Fruit fly (Drosophila melanogaster) whole organism, embryonic: Measurements from ENCODE around the gene CG6923.

Experiments
- CG10565 ChIP-seq: fragments of 200-800 bp; sonication (Bioruptor generic); optimal IDR thresholded peaks from 3 replicates; lab custom pipeline; 2016; ENCODE audit warnings: missing biosample characterization, mild to moderate bottlenecking, missing genetic modification characterization
- CG11085 ChIP-seq: fragments of 200-800 bp; sonication (Bioruptor generic); IDR thresholded peaks from 2 replicates; pipeline ENCODE4 v1.3.6; 2022; ENCODE audit warnings: missing biosample characterization, missing genetic modification characterization
- CG13287 ChIP-seq: fragments of 200-800 bp; sonication (Bioruptor generic); IDR thresholded peaks from 2 replicates; pipeline ENCODE4 v1.3.6; 2022; ENCODE audit warnings: missing biosample characterization, missing genetic modification characterization; ENCODE audit not compliant: partially characterized antibody
- CG13624 ChIP-seq: fragments of 200-800 bp; sonication (Bioruptor generic); optimal IDR thresholded peaks from 2 replicates; lab custom pipeline; 2016; ENCODE audit warnings: missing biosample characterization, missing genetic modification characterization
- CG15514 ChIP-seq: fragments of 200-800 bp; sonication (Bioruptor generic); optimal IDR thresholded peaks from 3 replicates; lab custom pipeline; 2017; ENCODE audit warnings: missing biosample characterization, missing genetic modification characterization, mild to moderate bottlenecking, moderate library complexity, missing genetic modification reagents
- CG18476 ChIP-seq: fragments of 200-800 bp; sonication (Bioruptor generic); optimal IDR thresholded peaks from 2 replicates; lab custom pipeline; 2016; ENCODE audit warnings: missing biosample characterization, mild to moderate bottlenecking, missing genetic modification characterization
- CG2116 ChIP-seq: fragments of 200-800 bp; sonication (Bioruptor generic); optimal IDR thresholded peaks from 3 replicates; lab custom pipeline; 2018; ENCODE audit warnings: missing biosample characterization, mild to moderate bottlenecking, missing genetic modification characterization
- CG3065 ChIP-seq: fragments of 200-800 bp; sonication (Bioruptor generic); optimal IDR thresholded peaks from 2 replicates; lab custom pipeline; 2016; ENCODE audit warnings: missing biosample characterization, missing genetic modification characterization
- CG31388 ChIP-seq: fragments of 200-800 bp; sonication (Bioruptor generic); optimal IDR thresholded peaks from 2 replicates; lab custom pipeline; 2016; ENCODE audit warnings: missing biosample characterization, missing genetic modification characterization
- CG3163 ChIP-seq: fragments of 200-800 bp; sonication (Bioruptor generic); optimal IDR thresholded peaks from 3 replicates; lab custom pipeline; 2016; ENCODE audit warnings: missing biosample characterization, missing genetic modification characterization
- CG34376 ChIP-seq: fragments of 200-800 bp; sonication (Bioruptor generic); optimal IDR thresholded peaks from 2 replicates; lab custom pipeline; 2018; ENCODE audit warnings: missing biosample characterization, mild to moderate bottlenecking, missing genetic modification characterization
- CG4707 ChIP-seq: fragments of 200-800 bp; sonication (Bioruptor generic); optimal IDR thresholded peaks from 2 replicates; lab custom pipeline; 2018; ENCODE audit warnings: missing biosample characterization, mild to moderate bottlenecking, missing genetic modification characterization, moderate library complexity
- CG8924 ChIP-seq: fragments of 200-800 bp; optimal IDR thresholded peaks from 3 replicates; lab custom pipeline; 2019; ENCODE audit warnings: missing biosample characterization, mild to moderate bottlenecking, missing genetic modification characterization, moderate library complexity
- Dip2 ChIP-seq: fragments of 200-800 bp; sonication (Bioruptor generic); IDR thresholded peaks from 2 replicates; pipeline ENCODE4 v1.3.6; 2022; ENCODE audit warnings: missing biosample characterization, missing genetic modification characterization
- Eip74EF ChIP-seq, 2 experiments: fragments of 200-800 bp in 1 of 2; fragments of >200 bp in 1 of 2; sonication (Bioruptor generic) in 1 of 2; optimal IDR thresholded peaks; 2 replicates each; lab custom pipeline; 2017 to 2019; ENCODE audit warnings: missing biosample characterization in 2 of 2, missing genetic modification characterization in 2 of 2, mild to moderate bottlenecking in 1 of 2, moderate library complexity in 1 of 2
- Lim3 ChIP-seq: fragments of 200-800 bp; sonication (Bioruptor generic); IDR thresholded peaks from 2 replicates; pipeline ENCODE4 v1.3.6; 2022; ENCODE audit warnings: missing biosample characterization, missing genetic modification characterization
- Med ChIP-seq: fragments of 200-800 bp; sonication (Bioruptor generic); peaks from one replicate; lab custom pipeline; 2016; ENCODE audit warnings: missing biosample characterization, missing genetic modification characterization, mild to moderate bottlenecking, inconsistent platforms, moderate library complexity
- Meics ChIP-seq: fragments of 200-800 bp; sonication (Bioruptor generic); optimal IDR thresholded peaks from 2 replicates; lab custom pipeline; 2017; ENCODE audit warnings: missing biosample characterization, mild to moderate bottlenecking, missing genetic modification characterization
- Mes4 ChIP-seq: fragments of 200-800 bp; sonication (Bioruptor generic); optimal IDR thresholded peaks from 2 replicates; lab custom pipeline; 2016; ENCODE audit warnings: missing biosample characterization, missing genetic modification characterization
- NFAT ChIP-seq: fragments of 200-800 bp; sonication (Bioruptor generic); IDR thresholded peaks from 2 replicates; pipeline ENCODE4 v1.3.6; 2022; ENCODE audit warnings: missing biosample characterization, missing genetic modification characterization
- Pdp1 ChIP-seq, 2 experiments: fragments of 200-800 bp; sonication (Bioruptor generic); optimal IDR thresholded peaks; 3 replicates each; lab custom pipeline; 2016; ENCODE audit warnings: missing biosample characterization in 2 of 2, missing genetic modification characterization in 2 of 2, mild to moderate bottlenecking in 1 of 2, moderate library complexity in 1 of 2
- Poxn ChIP-seq: fragments of 200-800 bp; sonication (Bioruptor generic); IDR thresholded peaks from 2 replicates; pipeline ENCODE4 v1.3.6; 2022; ENCODE audit warnings: missing biosample characterization, missing genetic modification characterization
- amos ChIP-seq: fragments of 200-800 bp; sonication (Bioruptor generic); IDR thresholded peaks from 2 replicates; pipeline ENCODE4 v1.3.6; 2022; ENCODE audit warnings: missing biosample characterization, missing genetic modification characterization; ENCODE audit not compliant: partially characterized antibody
- bigmax ChIP-seq: fragments of 200-800 bp; sonication (Bioruptor generic); optimal IDR thresholded peaks from 2 replicates; lab custom pipeline; 2018; ENCODE audit warnings: missing biosample characterization, mild to moderate bottlenecking, missing genetic modification characterization
- cato ChIP-seq: fragments of 200-800 bp; sonication (Bioruptor generic); optimal IDR thresholded peaks from 2 replicates; lab custom pipeline; 2016; ENCODE audit warnings: missing biosample characterization, missing genetic modification characterization, borderline replicate concordance
- cwo ChIP-seq: fragments of 200-800 bp; sonication (Bioruptor generic); optimal IDR thresholded peaks from 3 replicates; lab custom pipeline; 2017; ENCODE audit warnings: missing biosample characterization, missing genetic modification characterization, mild to moderate bottlenecking, moderate library complexity, missing genetic modification reagents
- danr ChIP-seq: fragments of 200-800 bp; sonication (Bioruptor generic); IDR thresholded peaks from 2 replicates; pipeline ENCODE4 v1.3.6; 2022; ENCODE audit warnings: missing biosample characterization, missing genetic modification characterization
- disco-r ChIP-seq: fragments of 200-800 bp; sonication (Bioruptor generic); optimal IDR thresholded peaks from 2 replicates; lab custom pipeline; 2016; ENCODE audit warnings: missing biosample characterization, missing genetic modification characterization
- exex ChIP-seq: fragments of 200-800 bp; sonication (Bioruptor generic); optimal IDR thresholded peaks from 4 replicates; lab custom pipeline; 2018; ENCODE audit warnings: missing biosample characterization, mild to moderate bottlenecking, missing genetic modification characterization, moderate library complexity
- ftz-f1 ChIP-seq: fragments of 200-800 bp; sonication (Bioruptor generic); optimal IDR thresholded peaks from 2 replicates; lab custom pipeline; 2016; ENCODE audit warnings: missing biosample characterization, missing genetic modification characterization
- gce ChIP-seq: fragments of 200-800 bp; sonication (Bioruptor generic); IDR thresholded peaks from 3 replicates; pipeline ENCODE4 v1.3.6; 2022; ENCODE audit warnings: missing biosample characterization, missing genetic modification characterization
- ind ChIP-seq: fragments of 200-800 bp; sonication (Bioruptor generic); optimal IDR thresholded peaks from 3 replicates; lab custom pipeline; 2016; ENCODE audit warnings: missing biosample characterization, missing genetic modification characterization
- mam ChIP-seq: fragments of 200-800 bp; sonication (Bioruptor generic); optimal IDR thresholded peaks from 3 replicates; lab custom pipeline; 2016; ENCODE audit warnings: missing biosample characterization, missing genetic modification characterization
- mirr ChIP-seq: fragments of 200-800 bp; sonication (Bioruptor generic); optimal IDR thresholded peaks from 3 replicates; lab custom pipeline; 2018; ENCODE audit warnings: missing biosample characterization, mild to moderate bottlenecking, missing genetic modification characterization
- nom ChIP-seq: fragments of 200-800 bp; sonication (Bioruptor generic); optimal IDR thresholded peaks from 2 replicates; lab custom pipeline; 2017; ENCODE audit warnings: missing biosample characterization, missing genetic modification characterization, mild to moderate bottlenecking, moderate library complexity, missing genetic modification reagents
- row ChIP-seq: fragments of 200-800 bp; sonication (Bioruptor generic); IDR thresholded peaks from 3 replicates; pipeline ENCODE4 v1.3.6; 2022; ENCODE audit warnings: missing biosample characterization, missing genetic modification characterization
- sr ChIP-seq: fragments of 200-800 bp; sonication (Bioruptor generic); IDR thresholded peaks from 3 replicates; pipeline ENCODE4 v1.3.6; 2022; ENCODE audit warnings: missing biosample characterization, missing genetic modification characterization
- stwl ChIP-seq: fragments of 200-800 bp; sonication (Bioruptor generic); optimal IDR thresholded peaks from 3 replicates; lab custom pipeline; 2018; ENCODE audit warnings: missing biosample characterization, mild to moderate bottlenecking, missing genetic modification characterization, moderate library complexity
- sug ChIP-seq: fragments of 200-800 bp; optimal IDR thresholded peaks from 2 replicates; lab custom pipeline; 2019; ENCODE audit warnings: missing biosample characterization, mild to moderate bottlenecking, missing genetic modification characterization, moderate library complexity

CG6923 gene

DNA sequence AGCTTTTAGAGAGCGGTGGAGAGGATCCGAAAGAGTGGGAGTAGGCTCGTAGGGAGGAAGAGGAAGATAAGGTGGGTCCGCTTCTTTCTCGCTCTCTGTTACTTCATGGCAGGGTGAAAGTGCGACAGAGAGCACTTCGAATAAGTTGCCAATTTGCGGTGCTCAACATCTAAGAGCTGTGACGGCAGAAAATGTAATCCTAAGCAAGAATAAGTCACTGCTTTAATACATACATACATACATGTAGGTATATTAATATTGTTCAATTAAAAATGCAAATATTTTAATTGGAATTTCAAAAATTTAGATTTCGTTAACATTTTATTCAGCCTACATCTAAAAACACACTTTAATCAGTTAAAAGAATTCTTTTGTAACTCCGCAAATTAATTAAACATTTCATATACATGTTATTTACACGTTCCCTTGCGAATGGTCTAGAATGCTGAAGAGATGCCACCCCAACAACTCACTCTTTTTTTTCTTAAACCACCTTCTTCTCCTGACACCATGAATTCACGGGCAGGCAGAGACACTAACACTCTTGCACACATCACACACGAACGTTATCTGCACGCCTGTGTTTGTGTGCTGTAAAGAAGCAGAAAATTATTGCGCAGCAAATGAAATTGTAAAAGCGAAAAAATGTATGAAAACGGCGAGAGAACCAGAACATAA is 8.8 kb upstream of the CG6923 start (continued):
- no peak for TF ChIP-seq stwl (tag; lab: Kevin White, UChicago)
- no peak for TF ChIP-seq gce (GFP tag; lab: Robert Waterston, UW)
- peak; percentile 18 for TF ChIP-seq CG8924 (tag; lab: Kevin White, UChicago)
- peak; percentile 4 for TF ChIP-seq ind (GFP tag; lab: Kevin White, UChicago)
- TF ChIP-seq CG3163 (GFP tag; lab: Kevin White, UChicago), result peak; percentile 48
- no peak for TF ChIP-seq row (GFP tag; lab: Robert Waterston, UW)
- no peak for TF ChIP-seq amos
- TF ChIP-seq NFAT (GFP tag; lab: Robert Waterston, UW), result no peak
- TF ChIP-seq nom (GFP tag; lab: Kevin White, UChicago), result peak; percentile 82
- no peak for TF ChIP-seq mam (GFP tag; lab: Kevin White, UChicago)
- TF ChIP-seq bigmax, result no peak
- TF ChIP-seq CG10565 (GFP tag; lab: Kevin White, UChicago), result no peak
- TF ChIP-seq Dip2, result no peak
- TF ChIP-seq CG31388, result no peak

DNA sequence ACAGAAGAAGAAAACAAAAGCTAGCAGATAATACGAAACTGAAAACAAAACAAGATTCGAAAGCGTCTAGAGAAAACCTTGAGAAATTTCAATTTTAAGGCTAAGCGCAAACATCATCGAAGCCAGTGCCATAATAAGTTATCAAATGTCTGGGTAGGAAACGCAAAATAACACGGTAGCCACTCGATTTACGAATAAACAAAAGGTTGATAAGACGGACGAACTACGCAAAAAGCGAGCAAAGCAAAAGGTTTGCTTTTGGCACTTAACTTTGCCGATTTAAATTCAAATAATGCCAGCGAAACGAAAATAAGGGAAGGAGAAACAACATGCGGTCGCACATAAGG is 8.3 kb upstream of the CG6923 start:
- no peak for TF ChIP-seq CG15514 (GFP tag; lab: Kevin White, UChicago)
- peak; percentile 50 for TF ChIP-seq exex (tag; lab: Kevin White, UChicago)
- TF ChIP-seq CG3163 (GFP tag; lab: Kevin White, UChicago), result peak; percentile 10
- peak; percentile 11 for TF ChIP-seq ftz-f1 (GFP tag; lab: Kevin White, UChicago)
- peak in 1 of 2 experiments; percentile 60 for TF ChIP-seq Pdp1 (GFP tag; optimal IDR thresholded peaks at IDR 0.05; lab: Kevin White, UChicago)
- peak; percentile 35 for TF ChIP-seq CG34376
- peak; percentile 7 for TF ChIP-seq mirr (GFP tag; lab: Kevin White, UChicago)
- TF ChIP-seq sug (tag; lab: Kevin White, UChicago), result peak; percentile 66
- TF ChIP-seq CG13624 (GFP tag; lab: Kevin White, UChicago), result peak; percentile 5
- TF ChIP-seq CG2116, result no peak
- TF ChIP-seq CG3065 (GFP tag; lab: Kevin White, UChicago), result no peak

DNA sequence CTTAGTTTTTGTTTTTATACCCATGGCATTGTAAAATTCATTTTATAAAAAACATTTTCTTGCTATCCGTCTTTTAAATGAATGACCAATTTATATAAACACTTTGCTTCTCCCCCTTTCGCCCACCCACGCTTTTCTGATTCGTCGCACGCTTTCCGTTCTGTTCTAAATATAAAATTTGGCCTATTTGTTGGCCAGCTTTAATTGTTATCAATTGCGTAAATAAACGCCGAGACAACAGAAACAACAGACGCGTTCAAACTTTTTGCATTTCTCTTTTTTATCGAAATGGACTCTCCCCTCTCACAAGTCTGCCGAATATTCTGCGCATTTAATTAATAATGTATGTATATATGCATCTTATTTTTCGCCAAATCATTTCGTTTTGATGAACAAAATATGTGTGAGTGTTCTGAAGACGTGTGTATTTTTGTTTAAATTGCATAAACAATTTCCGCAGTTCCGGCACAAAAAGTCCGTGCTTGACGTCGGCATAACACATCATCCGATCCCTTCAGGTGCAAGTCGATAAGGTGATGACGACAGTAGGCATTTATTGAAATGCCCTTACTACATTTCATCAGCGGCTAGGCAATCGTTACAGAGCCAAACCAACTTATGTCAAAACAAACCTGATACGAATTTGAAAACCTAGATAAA is 7.5 kb upstream of the CG6923 start:
- TF ChIP-seq CG4707 (GFP tag; lab: Kevin White, UChicago) (no peak), CG18476 (GFP tag; lab: Kevin White, UChicago) (no peak), cwo (peak; percentile 1), disco-r (GFP tag; lab: Kevin White, UChicago) (no peak), Med (GFP tag; lab: Kevin White, UChicago) (peak; percentile 9), stwl (tag; lab: Kevin White, UChicago) (no peak), Pdp1 (GFP tag; optimal IDR thresholded peaks at IDR 0.05; lab: Kevin White, UChicago) (peak in 1 of 2 experiments; percentile 66), danr (GFP tag; lab: Robert Waterston, UW) (no peak), sr (GFP tag; lab: Robert Waterston, UW) (peak; percentile 74; the same call in 2 of the 3 replicates), Eip74EF (GFP tag; optimal IDR thresholded peaks at IDR 0.05; lab: Kevin White, UChicago) (no peak), Mes4 (GFP tag; lab: Kevin White, UChicago) (no peak), Poxn (GFP tag; lab: Robert Waterston, UW) (no peak), CG11085 (GFP tag; lab: Robert Waterston, UW) (no peak), CG13287 (GFP tag; lab: Robert Waterston, UW) (no peak), cato (no peak), Meics (GFP tag; lab: Kevin White, UChicago) (no peak), Lim3 (GFP tag; lab: Robert Waterston, UW) (no peak)
- TF ChIP-seq, all 482 proteins: peak for 4
